Worm (Caenorhabditis elegans) whole organism, L3 larva: ENCODE measurements around the gene kbp-4.

Source experiments
- aly-2 ChIP-seq: fragments of 150-350 bp; optimal IDR thresholded peaks from 2 replicates; lab custom pipeline; 2014; ENCODE audit warnings: missing biosample characterization, missing genetic modification characterization
- ama-1 ChIP-seq: fragments of 150-350 bp; optimal IDR thresholded peaks from 2 replicates; lab custom pipeline; 2018
- egl-5 ChIP-seq: fragments of 150-350 bp; optimal IDR thresholded peaks from 2 replicates; lab custom pipeline; 2017; ENCODE audit warnings: missing biosample characterization, missing genetic modification reagents, missing genetic modification characterization, inconsistent platforms
- elt-2 ChIP-seq: sonication (generic microtip); optimal IDR thresholded peaks from 2 replicates; lab custom pipeline; 2016; ENCODE audit warnings: missing genetic modification reagents, mild to moderate bottlenecking, missing genetic modification characterization, missing compliant biosample characterization
- fkh-10 ChIP-seq: sonication (generic microtip); optimal IDR thresholded peaks from 2 replicates; lab custom pipeline; 2017; ENCODE audit warnings: missing biosample characterization, missing genetic modification reagents, missing genetic modification characterization
- fos-1 ChIP-seq: fragments of 150-350 bp; optimal IDR thresholded peaks from 2 replicates; lab custom pipeline; 2014; ENCODE audit warnings: missing biosample characterization, missing genetic modification characterization
- lin-15B ChIP-seq: fragments of 150-350 bp; optimal IDR thresholded peaks from 2 replicates; lab custom pipeline; 2014; ENCODE audit warnings: missing biosample characterization, missing genetic modification characterization
- nfya-1 ChIP-seq: sonication (generic microtip); optimal IDR thresholded peaks from 2 replicates; lab custom pipeline; 2017; ENCODE audit warnings: missing genetic modification characterization, mild to moderate bottlenecking, missing compliant biosample characterization, antibody characterized with exemption, moderate library complexity; ENCODE audit not compliant: insufficient read depth
- nhr-11 ChIP-seq: fragments of 150-350 bp; optimal IDR thresholded peaks from 2 replicates; lab custom pipeline; 2014; ENCODE audit warnings: missing biosample characterization, missing genetic modification characterization
- nhr-28 ChIP-seq: fragments of 150-350 bp; optimal IDR thresholded peaks from 2 replicates; lab custom pipeline; 2014; ENCODE audit warnings: missing biosample characterization, missing genetic modification characterization
- nhr-76 ChIP-seq: fragments of 150-350 bp; sonication (generic microtip); optimal IDR thresholded peaks from 5 replicates; lab custom pipeline; 2014; ENCODE audit warnings: missing biosample characterization, missing genetic modification characterization
- pqm-1 ChIP-seq: fragments of 150-350 bp; optimal IDR thresholded peaks from 2 replicates; lab custom pipeline; 2017; ENCODE audit warnings: missing biosample characterization, missing genetic modification characterization, inconsistent platforms
- snpc-4 ChIP-seq: fragments of 150-350 bp; optimal IDR thresholded peaks from 2 replicates; lab custom pipeline; 2014; ENCODE audit warnings: missing biosample characterization, missing genetic modification characterization
- unc-39 ChIP-seq: sonication (generic microtip); optimal IDR thresholded peaks from 4 replicates; lab custom pipeline; 2017; ENCODE audit warnings: missing biosample characterization, missing genetic modification characterization

ce11 chrIII:1074152-1074551, 6.5 kb upstream of the kbp-4 start:
- TF ChIP-seq nfya-1 (tag; lab: Kevin White, UChicago) (no peak), fos-1 (tag; lab: Kevin White, UChicago) (no peak), nhr-28 (no peak), fkh-10 (GFP tag; lab: Kevin White, UChicago) (no peak), aly-2 (tag; lab: Kevin White, UChicago) (no peak), snpc-4 (tag; lab: Kevin White, UChicago) (no peak), elt-2 (tag; lab: Kevin White, UChicago) (no peak), pqm-1 (tag; lab: Kevin White, UChicago) (no peak), lin-15B (tag; lab: Kevin White, UChicago) (no peak), egl-5 (no peak), unc-39 (no peak), nhr-11 (no peak), ama-1 (lab: Kevin White, UChicago) (no peak), nhr-76 (tag; lab: Kevin White, UChicago) (no peak)
